Fruit fly (Drosophila melanogaster) whole organism, embryonic: ENCODE data around the gene CG5892.

Experiments
- Atf-2 ChIP-seq: fragments of 200-800 bp; sonication (Bioruptor generic); optimal IDR thresholded peaks from 2 replicates; lab custom pipeline; 2016; ENCODE audit warnings: missing biosample characterization, missing genetic modification characterization
- B-H1 ChIP-seq: fragments of 200-800 bp; sonication (Bioruptor generic); IDR thresholded peaks from 3 replicates; pipeline ENCODE4 v1.3.6; 2022; ENCODE audit warnings: missing biosample characterization, missing genetic modification characterization
- Blimp-1 ChIP-seq: fragments of 200-800 bp; sonication (Bioruptor generic); optimal IDR thresholded peaks from 3 replicates; lab custom pipeline; 2018; ENCODE audit warnings: missing biosample characterization, missing genetic modification characterization, mild to moderate bottlenecking, moderate library complexity, missing genetic modification reagents
- Bteb2 ChIP-seq: fragments of 200-800 bp; sonication (Bioruptor generic); optimal IDR thresholded peaks from 2 replicates; lab custom pipeline; 2016; ENCODE audit warnings: missing biosample characterization, missing genetic modification characterization
- CG10147 ChIP-seq: fragments of 200-800 bp; sonication (Bioruptor generic); optimal IDR thresholded peaks from 2 replicates; lab custom pipeline; 2019; ENCODE audit warnings: missing biosample characterization, mild to moderate bottlenecking, missing genetic modification characterization, moderate library complexity
- CG13287 ChIP-seq: fragments of 200-800 bp; sonication (Bioruptor generic); IDR thresholded peaks from 2 replicates; pipeline ENCODE4 v1.3.6; 2022; ENCODE audit warnings: missing biosample characterization, missing genetic modification characterization; ENCODE audit not compliant: partially characterized antibody
- CG14050 ChIP-seq: fragments of 200-800 bp; sonication (Bioruptor generic); IDR thresholded peaks from 3 replicates; pipeline ENCODE4 v1.3.6; 2022; ENCODE audit warnings: missing biosample characterization, missing genetic modification characterization
- CG1647 ChIP-seq: fragments of 200-800 bp; sonication (Bioruptor generic); optimal IDR thresholded peaks from 3 replicates; lab custom pipeline; 2016; ENCODE audit warnings: missing biosample characterization, missing genetic modification characterization
- CG17186 ChIP-seq: fragments of 200-800 bp; sonication (Bioruptor generic); optimal IDR thresholded peaks from 3 replicates; lab custom pipeline; 2017; ENCODE audit warnings: missing biosample characterization, missing genetic modification reagents, missing genetic modification characterization
- CG2120 ChIP-seq: fragments of 200-800 bp; sonication (Bioruptor generic); optimal IDR thresholded peaks from 3 replicates; lab custom pipeline; 2016; ENCODE audit warnings: missing biosample characterization, missing genetic modification characterization
- CG2199 ChIP-seq: fragments of 200-800 bp; sonication (Bioruptor generic); IDR thresholded peaks from 3 replicates; pipeline ENCODE4 v1.3.6; 2022; ENCODE audit warnings: missing biosample characterization, missing genetic modification characterization
- CG2678 ChIP-seq: fragments of 200-800 bp; sonication (Bioruptor generic); optimal IDR thresholded peaks from 3 replicates; lab custom pipeline; 2019; ENCODE audit warnings: missing biosample characterization, mild to moderate bottlenecking, missing genetic modification characterization, moderate library complexity
- CG3847 ChIP-seq: fragments of 200-800 bp; sonication (Bioruptor generic); IDR thresholded peaks from 2 replicates; pipeline ENCODE4 v1.3.6; 2022; ENCODE audit warnings: missing biosample characterization, missing genetic modification characterization
- CG43689 ChIP-seq: fragments of 200-800 bp; sonication (Bioruptor generic); IDR thresholded peaks from 2 replicates; pipeline ENCODE4 v1.3.6; 2022; ENCODE audit warnings: missing biosample characterization, missing genetic modification characterization
- CG6175 ChIP-seq: fragments of 200-800 bp; sonication (Bioruptor generic); IDR thresholded peaks from 3 replicates; pipeline ENCODE4 v1.3.6; 2022; ENCODE audit warnings: missing biosample characterization, missing genetic modification characterization
- CG6854 ChIP-seq: fragments of 200-800 bp; sonication (Bioruptor generic); optimal IDR thresholded peaks from 3 replicates; lab custom pipeline; 2017; ENCODE audit warnings: missing biosample characterization, mild to moderate bottlenecking, missing genetic modification characterization
- CG7556 ChIP-seq: fragments of 200-800 bp; sonication (Bioruptor generic); optimal IDR thresholded peaks from 2 replicates; lab custom pipeline; 2017; ENCODE audit warnings: missing biosample characterization, mild to moderate bottlenecking, missing genetic modification characterization
- CG9437 ChIP-seq: fragments of 200-800 bp; sonication (Bioruptor generic); optimal IDR thresholded peaks from 2 replicates; lab custom pipeline; 2018; ENCODE audit warnings: missing biosample characterization, mild to moderate bottlenecking, missing genetic modification characterization
- CG9817 ChIP-seq: fragments of 200-800 bp; sonication (Bioruptor generic); optimal IDR thresholded peaks from 2 replicates; lab custom pipeline; 2018; ENCODE audit warnings: missing biosample characterization, mild to moderate bottlenecking, missing genetic modification characterization, moderate library complexity
- Camta ChIP-seq: fragments of 200-800 bp; sonication (Bioruptor generic); optimal IDR thresholded peaks from 2 replicates; lab custom pipeline; 2016; ENCODE audit warnings: missing biosample characterization, missing genetic modification characterization
- CoRest ChIP-seq: fragments of 200-800 bp; sonication (Bioruptor generic); optimal IDR thresholded peaks from 3 replicates; lab custom pipeline; 2018; ENCODE audit warnings: missing biosample characterization, mild to moderate bottlenecking, missing genetic modification characterization, moderate library complexity
- Dfd ChIP-seq, 2 experiments: fragments of >200 bp; optimal IDR thresholded peaks; 2 replicates each; lab custom pipeline; 2017; ENCODE audit warnings: missing biosample characterization in 2 of 2, missing genetic modification characterization in 2 of 2
- Ets97D ChIP-seq: fragments of 200-800 bp; sonication (Bioruptor generic); optimal IDR thresholded peaks from 3 replicates; lab custom pipeline; 2016; ENCODE audit warnings: missing biosample characterization, missing genetic modification characterization
- HmgD ChIP-seq: fragments of 200-800 bp; sonication (Bioruptor generic); optimal IDR thresholded peaks from 3 replicates; lab custom pipeline; 2016; ENCODE audit warnings: missing biosample characterization, missing genetic modification characterization
- Hr78 ChIP-seq, 2 experiments: fragments of 200-800 bp in 1 of 2; fragments of >200 bp in 1 of 2; sonication (Bioruptor generic) in 1 of 2; optimal IDR thresholded peaks; 2 replicates each; lab custom pipeline; 2017 to 2019; ENCODE audit warnings: missing biosample characterization in 2 of 2, missing genetic modification characterization in 2 of 2, mild to moderate bottlenecking in 1 of 2, moderate library complexity in 1 of 2
- Lpt ChIP-seq: fragments of >200 bp; optimal IDR thresholded peaks from 2 replicates; lab custom pipeline; 2018; ENCODE audit warnings: missing biosample characterization, missing genetic modification characterization
- Sry-β ChIP-seq: fragments of 200-800 bp; sonication (Bioruptor generic); optimal IDR thresholded peaks from 2 replicates; lab custom pipeline; 2018; ENCODE audit warnings: missing biosample characterization, mild to moderate bottlenecking, missing genetic modification characterization, moderate library complexity
- Sry-δ ChIP-seq: fragments of 200-800 bp; sonication (Bioruptor generic); optimal IDR thresholded peaks from 2 replicates; lab custom pipeline; 2016; ENCODE audit warnings: missing biosample characterization, missing genetic modification characterization
- ac ChIP-seq: fragments of 200-800 bp; sonication (Bioruptor generic); optimal IDR thresholded peaks from 3 replicates; lab custom pipeline; 2017; ENCODE audit warnings: missing biosample characterization, mild to moderate bottlenecking, missing genetic modification characterization
- ap ChIP-seq: fragments of 200-800 bp; sonication (Bioruptor generic); IDR thresholded peaks from 2 replicates; pipeline ENCODE4 v1.3.6; 2022; ENCODE audit warnings: missing biosample characterization, missing genetic modification characterization
- disco-r ChIP-seq: fragments of 200-800 bp; sonication (Bioruptor generic); optimal IDR thresholded peaks from 2 replicates; lab custom pipeline; 2016; ENCODE audit warnings: missing biosample characterization, missing genetic modification characterization
- dmrt99B ChIP-seq: fragments of 200-800 bp; sonication (Bioruptor generic); optimal IDR thresholded peaks from 2 replicates; lab custom pipeline; 2018; ENCODE audit warnings: missing biosample characterization, mild to moderate bottlenecking, missing genetic modification characterization, moderate library complexity
- esg ChIP-seq: fragments of 200-800 bp; sonication (Bioruptor generic); conservative IDR thresholded peaks from 2 replicates; pipeline ENCODE4 v1.3.6; 2022; ENCODE audit warnings: missing biosample characterization, missing genetic modification characterization
- eyg ChIP-seq: fragments of 200-800 bp; sonication (Bioruptor generic); optimal IDR thresholded peaks from 3 replicates; lab custom pipeline; 2016; ENCODE audit warnings: missing biosample characterization, missing genetic modification characterization
- fru ChIP-seq: fragments of >200 bp; optimal IDR thresholded peaks from 2 replicates; lab custom pipeline; 2017
- gsb ChIP-seq: fragments of 200-800 bp; sonication (Bioruptor generic); IDR thresholded peaks from 2 replicates; pipeline ENCODE4 v1.3.6; 2022; ENCODE audit warnings: missing biosample characterization, missing genetic modification characterization
- h ChIP-seq: fragments of >200 bp; optimal IDR thresholded peaks from 2 replicates; lab custom pipeline; 2017
- hth ChIP-seq: fragments of >200 bp; optimal IDR thresholded peaks from 2 replicates; lab custom pipeline; 2017; ENCODE audit warnings: inconsistent platforms
- jumu ChIP-seq: fragments of 200-800 bp; sonication (Bioruptor generic); optimal IDR thresholded peaks from 3 replicates; lab custom pipeline; 2016; ENCODE audit warnings: missing biosample characterization, missing genetic modification characterization
- lmd ChIP-seq: fragments of 200-800 bp; sonication (Bioruptor generic); IDR thresholded peaks from 2 replicates; pipeline ENCODE4 v1.3.6; 2022; ENCODE audit warnings: missing biosample characterization, missing genetic modification characterization
- maf-S ChIP-seq: fragments of 200-800 bp; sonication (Bioruptor generic); optimal IDR thresholded peaks from 2 replicates; lab custom pipeline; 2016; ENCODE audit warnings: missing biosample characterization, missing genetic modification characterization
- org-1 ChIP-seq: fragments of 200-800 bp; sonication (Bioruptor generic); optimal IDR thresholded peaks from 2 replicates; lab custom pipeline; 2017; ENCODE audit warnings: missing biosample characterization, missing genetic modification characterization
- pho ChIP-seq: fragments of 200-800 bp; sonication (Bioruptor generic); optimal IDR thresholded peaks from 2 replicates; lab custom pipeline; 2016; ENCODE audit warnings: missing biosample characterization, missing genetic modification characterization
- slp2 ChIP-seq: fragments of 200-800 bp; sonication (Bioruptor generic); optimal IDR thresholded peaks from 2 replicates; lab custom pipeline; 2016; ENCODE audit warnings: missing biosample characterization, missing genetic modification characterization
- sr ChIP-seq: fragments of 200-800 bp; sonication (Bioruptor generic); IDR thresholded peaks from 3 replicates; pipeline ENCODE4 v1.3.6; 2022; ENCODE audit warnings: missing biosample characterization, missing genetic modification characterization
- tin ChIP-seq: fragments of 200-800 bp; sonication (Bioruptor generic); optimal IDR thresholded peaks from 3 replicates; lab custom pipeline; 2016; ENCODE audit warnings: missing biosample characterization, missing genetic modification characterization
- tll ChIP-seq, 2 experiments: fragments of 200-800 bp in 1 of 2; fragments of >200 bp in 1 of 2; sonication (Bioruptor generic) in 1 of 2; optimal IDR thresholded peaks; 2 replicates each; lab custom pipeline; 2017 to 2019; ENCODE audit warnings: missing biosample characterization in 2 of 2, missing genetic modification characterization in 2 of 2, mild to moderate bottlenecking in 1 of 2, moderate library complexity in 1 of 2
- tna ChIP-seq: fragments of 200-800 bp; sonication (Bioruptor generic); IDR thresholded peaks from 2 replicates; pipeline ENCODE4 v1.3.6; 2022; ENCODE audit warnings: missing biosample characterization, missing genetic modification characterization; ENCODE audit not compliant: partially characterized antibody
- vvl ChIP-seq: fragments of 200-800 bp; sonication (Bioruptor generic); IDR thresholded peaks from 2 replicates; pipeline ENCODE4 v1.3.6; 2022; ENCODE audit warnings: missing biosample characterization, missing genetic modification characterization
- z ChIP-seq: fragments of 200-800 bp; sonication (Bioruptor generic); IDR thresholded peaks from 3 replicates; pipeline ENCODE4 v1.3.6; 2022; ENCODE audit warnings: missing biosample characterization, missing genetic modification characterization
- zen ChIP-seq: fragments of 200-800 bp; sonication (Bioruptor generic); optimal IDR thresholded peaks from 3 replicates; lab custom pipeline; 2018; ENCODE audit warnings: missing biosample characterization, mild to moderate bottlenecking, missing genetic modification characterization, moderate library complexity
- zfh1 ChIP-seq: fragments of 200-800 bp; sonication (Bioruptor generic); IDR thresholded peaks from 3 replicates; pipeline ENCODE4 v1.3.6; 2022; ENCODE audit warnings: missing biosample characterization, missing genetic modification characterization
- zfh2 ChIP-seq: fragments of 200-800 bp; sonication (Bioruptor generic); optimal IDR thresholded peaks from 2 replicates; lab custom pipeline; 2016; ENCODE audit warnings: missing biosample characterization, missing genetic modification characterization

CG5892 gene

DNA sequence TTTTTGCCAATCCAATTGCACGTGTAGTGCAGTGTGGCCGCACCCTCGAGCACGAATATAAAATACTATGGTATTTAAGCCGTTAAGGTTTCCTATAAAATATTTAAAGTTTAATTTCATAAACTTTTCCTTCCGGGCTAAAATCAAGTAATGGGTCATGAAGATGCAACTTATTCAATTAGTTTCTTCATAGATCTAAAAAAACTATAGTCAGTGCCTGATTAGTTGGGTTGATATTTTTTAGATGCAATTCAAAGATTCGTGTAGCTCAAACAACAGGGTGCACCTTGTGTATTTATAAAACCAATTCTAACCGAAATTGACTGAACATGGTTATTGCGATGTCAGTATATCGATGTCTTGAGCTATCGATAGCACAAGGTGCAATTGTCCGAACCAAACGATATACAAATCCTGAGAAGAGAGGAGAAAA is 23.7 kb upstream of the CG5892 start, which contains the start of the genes Smyd5 and Oga:
Gene Smyd5 (minus strand): TSS at position 59 of the 433 bp plus-strand sequence.
Gene Oga (plus strand): TSS at position 345 of the 433 bp plus-strand sequence.
- TF ChIP-seq gsb (GFP tag; lab: Robert Waterston, UW) (no peak), CG2678 (tag; lab: Kevin White, UChicago) (no peak), jumu (GFP tag; lab: Kevin White, UChicago) (no peak), lmd (GFP tag; lab: Robert Waterston, UW) (no peak), fru (no peak), slp2 (GFP tag; lab: Kevin White, UChicago) (peak; percentile 32), vvl (GFP tag; lab: Robert Waterston, UW) (peak; percentile 37; the same call in 1 of the 2 replicates), disco-r (GFP tag; lab: Kevin White, UChicago) (no peak), Dfd (GFP tag; optimal IDR thresholded peaks at IDR 0.05; lab: Kevin White, UChicago) (no peak), Sry-β (GFP tag; lab: Kevin White, UChicago) (no peak), zfh2 (peak; percentile 60), HmgD (GFP tag; lab: Kevin White, UChicago) (peak; percentile 17), CoRest (tag; lab: Kevin White, UChicago) (peak; percentile 71), z (no peak), tna (GFP tag; lab: Robert Waterston, UW) (peak; percentile 93), esg (GFP tag; lab: Robert Waterston, UW) (no peak), CG43689 (GFP tag; lab: Robert Waterston, UW) (no peak), B-H1 (GFP tag; lab: Robert Waterston, UW) (no peak), zen (tag; lab: Kevin White, UChicago) (peak; percentile 24), CG9437 (GFP tag; lab: Kevin White, UChicago) (no peak), CG17186 (GFP tag; lab: Kevin White, UChicago) (peak; percentile 50), eyg (GFP tag; lab: Kevin White, UChicago) (no peak), zfh1 (GFP tag; lab: Robert Waterston, UW) (peak; percentile 26; the same call in 1 of the 3 replicates), CG2199 (no peak), CG3847 (peak; percentile 52), pho (GFP tag; lab: Kevin White, UChicago) (peak; percentile 39), CG2120 (GFP tag; lab: Kevin White, UChicago) (peak; percentile 58), CG9817 (tag; lab: Kevin White, UChicago) (no peak), Hr78 (GFP tag; optimal IDR thresholded peaks at IDR 0.05; lab: Kevin White, UChicago) (no peak), maf-S (GFP tag; lab: Kevin White, UChicago) (peak; percentile 39), Camta (peak; percentile 17), ap (no peak), CG6854 (GFP tag; lab: Kevin White, UChicago) (no peak), tll (GFP tag; optimal IDR thresholded peaks at IDR 0.05; lab: Kevin White, UChicago) (peak in 1 of 2 experiments; percentile 74), org-1 (GFP tag; lab: Kevin White, UChicago) (no peak), sr (GFP tag; lab: Robert Waterston, UW) (no peak), h (lab: Kevin White, UChicago) (no peak), CG7556 (GFP tag; lab: Kevin White, UChicago) (peak; percentile 20), Blimp-1 (GFP tag; lab: Kevin White, UChicago) (no peak), hth (lab: Kevin White, UChicago) (no peak), Lpt (no peak), CG6175 (GFP tag; lab: Robert Waterston, UW) (no peak), Bteb2 (GFP tag; lab: Kevin White, UChicago) (peak; percentile 31), CG1647 (GFP tag; lab: Kevin White, UChicago) (no peak), Atf-2 (GFP tag; lab: Kevin White, UChicago) (peak; percentile 38), dmrt99B (tag; lab: Kevin White, UChicago) (no peak), ac (GFP tag; lab: Kevin White, UChicago) (no peak), Ets97D (GFP tag; lab: Kevin White, UChicago) (peak; percentile 81), tin (GFP tag; lab: Kevin White, UChicago) (no peak), CG10147 (GFP tag; lab: Kevin White, UChicago) (peak; percentile 34), CG14050 (GFP tag; lab: Robert Waterston, UW) (no peak), Sry-δ (peak; percentile 85), CG13287 (GFP tag; lab: Robert Waterston, UW) (peak; percentile 94)
